Worm (Caenorhabditis elegans) whole organism, midembryonic: ENCODE measurements around the gene parp-2.
A peak's percentile ranks its signal among the peaks of the same experiment; 100 is the strongest.

Source experiments
- T22C8.4 ChIP-seq: fragments of 200-800 bp; sonication (Bioruptor generic); IDR thresholded peaks from 2 replicates; pipeline ENCODE4 v1.3.6; 2022; ENCODE audit warnings: missing genetic modification characterization, missing compliant biosample characterization
- cog-1 ChIP-seq: sonication (generic microtip); optimal IDR thresholded peaks from 2 replicates; lab custom pipeline; 2016; ENCODE audit warnings: missing genetic modification characterization, missing compliant biosample characterization
- flt-1 ChIP-seq: fragments of 200-800 bp; sonication (Bioruptor generic); IDR thresholded peaks from 2 replicates; pipeline ENCODE4 v1.3.6; 2022; ENCODE audit warnings: missing genetic modification characterization, missing compliant biosample characterization
- klf-2 ChIP-seq: fragments of 200-800 bp; sonication (Bioruptor generic); conservative IDR thresholded peaks from 2 replicates; pipeline ENCODE4 v1.3.6; 2022; ENCODE audit warnings: missing genetic modification reagents, missing genetic modification characterization, missing compliant biosample characterization
- med-1 ChIP-seq: sonication (generic microtip); optimal IDR thresholded peaks from 2 replicates; lab custom pipeline; 2017; ENCODE audit warnings: missing genetic modification characterization, mild to moderate bottlenecking, missing compliant biosample characterization, antibody characterized with exemption, missing genetic modification reagents; ENCODE audit not compliant: insufficient read depth
- ref-1 ChIP-seq: fragments of 200-800 bp; sonication (Bioruptor generic); conservative IDR thresholded peaks from 2 replicates; pipeline ENCODE4 v1.3.6; 2022; ENCODE audit warnings: missing genetic modification reagents, missing genetic modification characterization, missing compliant biosample characterization
- tab-1 ChIP-seq: fragments of 200-800 bp; sonication (Bioruptor generic); IDR thresholded peaks from 2 replicates; pipeline ENCODE4 v1.3.6; 2022; ENCODE audit warnings: missing genetic modification characterization, missing compliant biosample characterization
- ztf-23 ChIP-seq: fragments of 200-800 bp; sonication (Bioruptor generic); IDR thresholded peaks from 2 replicates; pipeline ENCODE4 v1.3.6; 2022; ENCODE audit warnings: missing genetic modification reagents, missing genetic modification characterization, missing compliant biosample characterization
- ztf-29 ChIP-seq: fragments of 200-800 bp; sonication (Bioruptor generic); IDR thresholded peaks from 2 replicates; pipeline ENCODE4 v1.3.6; 2022; ENCODE audit warnings: missing genetic modification reagents, missing genetic modification characterization, missing compliant biosample characterization

parp-2 gene

ce11 chrII:9591071-9591470 is 1.8 kb upstream of the parp-2 start, which contains the start of the genes E02H1.1 and tag-124:
TSS of gene E02H1.1 (minus strand) at chrII:9591164.
TSS of gene tag-124 (plus strand) at chrII:9591292.
- TF ChIP-seq cog-1 (tag; lab: Kevin White, UChicago), result peak; percentile 7
- TF ChIP-seq flt-1 (GFP tag; lab: Robert Waterston, UW), result peak; percentile 62
- no peak for TF ChIP-seq ztf-29 (GFP tag; lab: Robert Waterston, UW)
- TF ChIP-seq T22C8.4 (GFP tag; lab: Robert Waterston, UW), result no peak
- no peak for TF ChIP-seq ref-1 (GFP tag; lab: Robert Waterston, UW)
- no peak for TF ChIP-seq med-1 (GFP tag; lab: Kevin White, UChicago)
- TF ChIP-seq tab-1 (GFP tag; lab: Robert Waterston, UW), result no peak
- TF ChIP-seq ztf-23 (GFP tag; lab: Robert Waterston, UW), result peak; percentile 52; the same call in 1 of the 2 replicates
- TF ChIP-seq klf-2 (GFP tag; lab: Robert Waterston, UW), result no peak

ce11 chrII:9594924-9595323 is 2.1 kb downstream of the parp-2 start, which contains the start of gene E02H1.5:
TSS of gene E02H1.5 (plus strand) at chrII:9595224.
- TF ChIP-seq ztf-29 (GFP tag; lab: Robert Waterston, UW), result no peak

- TF ChIP-seq flt-1 (GFP tag; lab: Robert Waterston, UW) (no peak), T22C8.4 (GFP tag; lab: Robert Waterston, UW) (no peak), med-1 (GFP tag; lab: Kevin White, UChicago) (no peak), klf-2 (GFP tag; lab: Robert Waterston, UW) (no peak), ztf-23 (GFP tag; lab: Robert Waterston, UW) (no peak), tab-1 (GFP tag; lab: Robert Waterston, UW) (no peak)
Observed at ce11 chrII:9596401-9596800, 3.6 kb downstream of the parp-2 start, which contains the start of gene E02H1.6. TSS of gene E02H1.6 (plus strand) at chrII:9596701.

ce11 chrII:9597516-9598047 is 4.7 kb downstream of the parp-2 start, which contains the start of gene mrpl-53:
TSS of gene mrpl-53 (plus strand) at chrII:9597622.
- TF ChIP-seq med-1 (GFP tag; lab: Kevin White, UChicago) (no peak), ztf-29 (GFP tag; lab: Robert Waterston, UW) (no peak), flt-1 (GFP tag; lab: Robert Waterston, UW) (no peak), cog-1 (tag; lab: Kevin White, UChicago) (no peak), tab-1 (GFP tag; lab: Robert Waterston, UW) (no peak), T22C8.4 (GFP tag; lab: Robert Waterston, UW) (no peak), ztf-23 (GFP tag; lab: Robert Waterston, UW) (no peak), ref-1 (GFP tag; lab: Robert Waterston, UW) (no peak), klf-2 (GFP tag; lab: Robert Waterston, UW) (no peak)

- TF ChIP-seq T22C8.4 (GFP tag; lab: Robert Waterston, UW) (no peak), cog-1 (tag; lab: Kevin White, UChicago) (no peak), med-1 (GFP tag; lab: Kevin White, UChicago) (no peak), ref-1 (GFP tag; lab: Robert Waterston, UW) (no peak), ztf-23 (GFP tag; lab: Robert Waterston, UW) (no peak), ztf-29 (GFP tag; lab: Robert Waterston, UW) (no peak), klf-2 (GFP tag; lab: Robert Waterston, UW) (no peak), flt-1 (GFP tag; lab: Robert Waterston, UW) (no peak), tab-1 (GFP tag; lab: Robert Waterston, UW) (no peak)
Observed at ce11 chrII:9600022-9600722, 7.3 kb downstream of the parp-2 start.

- TF ChIP-seq ztf-23 (GFP tag; lab: Robert Waterston, UW) (no peak), T22C8.4 (GFP tag; lab: Robert Waterston, UW) (no peak), klf-2 (GFP tag; lab: Robert Waterston, UW) (no peak), ztf-29 (GFP tag; lab: Robert Waterston, UW) (no peak), cog-1 (tag; lab: Kevin White, UChicago) (no peak)
Observed at ce11 chrII:9601069-9601468, 8.2 kb downstream of the parp-2 start.

ce11 chrII:9601679-9602078 is 8.8 kb downstream of the parp-2 start:
- TF ChIP-seq ztf-29 (GFP tag; lab: Robert Waterston, UW) (no peak), T22C8.4 (GFP tag; lab: Robert Waterston, UW) (no peak), cog-1 (tag; lab: Kevin White, UChicago) (no peak), ref-1 (GFP tag; lab: Robert Waterston, UW) (no peak), flt-1 (GFP tag; lab: Robert Waterston, UW) (no peak), ztf-23 (GFP tag; lab: Robert Waterston, UW) (no peak), tab-1 (GFP tag; lab: Robert Waterston, UW) (no peak), med-1 (GFP tag; lab: Kevin White, UChicago) (no peak), klf-2 (GFP tag; lab: Robert Waterston, UW) (no peak)

ce11 chrII:9602566-9602965 is 9.7 kb downstream of the parp-2 start:
- TF ChIP-seq flt-1 (GFP tag; lab: Robert Waterston, UW) (no peak), med-1 (GFP tag; lab: Kevin White, UChicago) (no peak), cog-1 (tag; lab: Kevin White, UChicago) (no peak), ztf-23 (GFP tag; lab: Robert Waterston, UW) (no peak), tab-1 (GFP tag; lab: Robert Waterston, UW) (no peak), ztf-29 (GFP tag; lab: Robert Waterston, UW) (no peak), T22C8.4 (GFP tag; lab: Robert Waterston, UW) (no peak), klf-2 (GFP tag; lab: Robert Waterston, UW) (no peak), ref-1 (GFP tag; lab: Robert Waterston, UW) (no peak)

- no peak for TF ChIP-seq ztf-29 (GFP tag; lab: Robert Waterston, UW)
- TF ChIP-seq cog-1 (tag; lab: Kevin White, UChicago), result peak; percentile 69
- no peak for TF ChIP-seq flt-1 (GFP tag; lab: Robert Waterston, UW)
- TF ChIP-seq T22C8.4 (GFP tag; lab: Robert Waterston, UW), result no peak
- TF ChIP-seq med-1 (GFP tag; lab: Kevin White, UChicago), result no peak
- no peak for TF ChIP-seq klf-2 (GFP tag; lab: Robert Waterston, UW)
- TF ChIP-seq ref-1 (GFP tag; lab: Robert Waterston, UW), result no peak
- TF ChIP-seq ztf-23 (GFP tag; lab: Robert Waterston, UW), result no peak
- TF ChIP-seq tab-1 (GFP tag; lab: Robert Waterston, UW), result no peak
Observed at ce11 chrII:9603419-9603818, 10.6 kb downstream of the parp-2 start.
